Worm (Caenorhabditis elegans) whole organism, young adult: Measurements from ENCODE around the gene F58B3.4.

Experiments
- B0336.3 ChIP-seq: fragments of 200-800 bp; sonication (Bioruptor generic); IDR thresholded peaks from 2 replicates; pipeline ENCODE4 v1.3.6; 2022; ENCODE audit warnings: missing genetic modification characterization, missing compliant biosample characterization
- C06A6.2 ChIP-seq: fragments of 200-800 bp; sonication (Bioruptor generic); conservative IDR thresholded peaks from 2 replicates; pipeline ENCODE4 v1.3.6; 2022; ENCODE audit warnings: missing genetic modification characterization, missing compliant biosample characterization
- D2030.7 ChIP-seq: fragments of 200-800 bp; sonication (Bioruptor generic); IDR thresholded peaks from 2 replicates; pipeline ENCODE4 v1.3.6; 2022; ENCODE audit warnings: missing genetic modification reagents, missing genetic modification characterization, missing compliant biosample characterization
- F33H1.4 ChIP-seq: fragments of 200-800 bp; sonication (Bioruptor generic); IDR thresholded peaks from 2 replicates; pipeline ENCODE4 v1.3.6; 2022; ENCODE audit warnings: missing genetic modification reagents, missing genetic modification characterization, missing compliant biosample characterization
- F37B4.10 ChIP-seq: fragments of 200-800 bp; sonication (Bioruptor generic); IDR thresholded peaks from 2 replicates; pipeline ENCODE4 v1.3.6; 2022; ENCODE audit warnings: missing genetic modification characterization, missing compliant biosample characterization
- F57A8.1 ChIP-seq: fragments of 200-800 bp; sonication (Bioruptor generic); optimal IDR thresholded peaks from 2 replicates; lab custom pipeline; 2018; ENCODE audit warnings: mild to moderate bottlenecking, missing genetic modification characterization, moderate library complexity, missing compliant biosample characterization
- T26A5.8 ChIP-seq: sonication (generic microtip); optimal IDR thresholded peaks from 2 replicates; lab custom pipeline; 2016; ENCODE audit warnings: missing genetic modification characterization, missing compliant biosample characterization
- Y53F4B.3 ChIP-seq: fragments of 200-800 bp; sonication (Bioruptor generic); IDR thresholded peaks from 2 replicates; pipeline ENCODE4 v1.3.6; 2022; ENCODE audit warnings: missing genetic modification reagents, missing genetic modification characterization, missing compliant biosample characterization
- ZK185.1 ChIP-seq: sonication (generic microtip); optimal IDR thresholded peaks from 2 replicates; lab custom pipeline; 2016; ENCODE audit warnings: mild to moderate bottlenecking, missing genetic modification characterization, missing compliant biosample characterization; ENCODE audit not compliant: poor library complexity, severe bottlenecking
- akir-1 ChIP-seq: fragments of 200-800 bp; sonication (Bioruptor generic); optimal IDR thresholded peaks from 2 replicates; lab custom pipeline; 2018; ENCODE audit warnings: mild to moderate bottlenecking, missing genetic modification characterization, moderate library complexity, missing compliant biosample characterization
- aptf-2 ChIP-seq: fragments of 200-800 bp; sonication (Bioruptor generic); conservative IDR thresholded peaks from 2 replicates; pipeline ENCODE4 v1.3.6; 2022; ENCODE audit warnings: missing genetic modification reagents, missing genetic modification characterization, missing compliant biosample characterization
- athp-1 ChIP-seq: sonication (generic microtip); optimal IDR thresholded peaks from 2 replicates; lab custom pipeline; 2017; ENCODE audit warnings: mild to moderate bottlenecking, missing genetic modification characterization, missing compliant biosample characterization
- bed-1 ChIP-seq: fragments of 200-800 bp; sonication (Bioruptor generic); IDR thresholded peaks from 2 replicates; pipeline ENCODE4 v1.3.6; 2022; ENCODE audit warnings: missing genetic modification reagents, missing genetic modification characterization, missing compliant biosample characterization
- cebp-2 ChIP-seq: fragments of 200-800 bp; sonication (Bioruptor generic); IDR thresholded peaks from 2 replicates; pipeline ENCODE4 v1.3.6; 2022; ENCODE audit warnings: missing genetic modification characterization, missing compliant biosample characterization
- ceh-100 ChIP-seq: fragments of 200-800 bp; sonication (Bioruptor generic); IDR thresholded peaks from 2 replicates; pipeline ENCODE4 v1.3.6; 2022; ENCODE audit warnings: missing genetic modification reagents, missing genetic modification characterization, missing compliant biosample characterization
- ceh-58 ChIP-seq: fragments of 200-800 bp; sonication (Bioruptor generic); IDR thresholded peaks from 2 replicates; pipeline ENCODE4 v1.3.6; 2022; ENCODE audit warnings: missing genetic modification characterization, missing compliant biosample characterization
- ceh-79 ChIP-seq: sonication (generic microtip); optimal IDR thresholded peaks from 2 replicates; lab custom pipeline; 2017; ENCODE audit warnings: mild to moderate bottlenecking, missing genetic modification characterization, missing compliant biosample characterization
- ceh-91 ChIP-seq: fragments of 200-800 bp; sonication (Bioruptor generic); IDR thresholded peaks from 2 replicates; pipeline ENCODE4 v1.3.6; 2022; ENCODE audit warnings: missing genetic modification reagents, missing genetic modification characterization, missing compliant biosample characterization
- chd-7 ChIP-seq: sonication (generic microtip); optimal IDR thresholded peaks from 2 replicates; lab custom pipeline; 2016; ENCODE audit warnings: mild to moderate bottlenecking, missing genetic modification characterization, moderate library complexity, missing compliant biosample characterization
- die-1 ChIP-seq: sonication (generic microtip); optimal IDR thresholded peaks from 2 replicates; lab custom pipeline; 2016; ENCODE audit warnings: missing genotype, mild to moderate bottlenecking, missing genetic modification characterization, missing compliant biosample characterization
- dox-1 ChIP-seq: fragments of 200-800 bp; sonication (Bioruptor generic); IDR thresholded peaks from 2 replicates; pipeline ENCODE4 v1.3.6; 2022; ENCODE audit warnings: missing genetic modification reagents, missing genetic modification characterization, missing compliant biosample characterization
- dpl-1 ChIP-seq: fragments of 150-350 bp; optimal IDR thresholded peaks from 2 replicates; lab custom pipeline; 2014; ENCODE audit warnings: missing biosample characterization, missing genetic modification reagents, missing genetic modification characterization
- egl-18 ChIP-seq: fragments of 200-800 bp; sonication (Bioruptor generic); IDR thresholded peaks from 2 replicates; pipeline ENCODE4 v1.3.6; 2022; ENCODE audit warnings: missing genetic modification reagents, missing genetic modification characterization, missing compliant biosample characterization
- egl-44 ChIP-seq: fragments of 200-800 bp; sonication (Bioruptor generic); IDR thresholded peaks from 2 replicates; pipeline ENCODE4 v1.3.6; 2022; ENCODE audit warnings: missing genetic modification reagents, missing genetic modification characterization, missing compliant biosample characterization
- gei-17 ChIP-seq: fragments of 200-800 bp; sonication (Bioruptor generic); optimal IDR thresholded peaks from 2 replicates; lab custom pipeline; 2018; ENCODE audit warnings: mild to moderate bottlenecking, missing genetic modification characterization, missing compliant biosample characterization
- hlh-12 ChIP-seq: sonication (generic microtip); optimal IDR thresholded peaks from 2 replicates; lab custom pipeline; 2016; ENCODE audit warnings: missing genetic modification characterization, missing compliant biosample characterization
- hmg-20 ChIP-seq: fragments of 200-800 bp; sonication (Bioruptor generic); IDR thresholded peaks from 2 replicates; pipeline ENCODE4 v1.3.6; 2022; ENCODE audit warnings: missing genetic modification reagents, missing genetic modification characterization, missing compliant biosample characterization
- hrde-1 ChIP-seq: sonication (generic microtip); optimal IDR thresholded peaks from 2 replicates; lab custom pipeline; 2016; ENCODE audit warnings: missing genetic modification characterization, mild to moderate bottlenecking, missing compliant biosample characterization, moderate library complexity, missing genotype, missing genetic modification reagents, borderline replicate concordance
- hsf-1 ChIP-seq: fragments of 200-800 bp; sonication (Bioruptor generic); IDR thresholded peaks from 2 replicates; pipeline ENCODE4 v1.3.6; 2022; ENCODE audit warnings: missing genetic modification reagents, missing genetic modification characterization, missing compliant biosample characterization
- lin-26 ChIP-seq: fragments of 200-800 bp; sonication (Bioruptor generic); IDR thresholded peaks from 2 replicates; pipeline ENCODE4 v1.3.6; 2022; ENCODE audit warnings: missing genetic modification reagents, missing genetic modification characterization, missing compliant biosample characterization
- madf-3 ChIP-seq: fragments of 200-800 bp; sonication (Bioruptor generic); IDR thresholded peaks from 2 replicates; pipeline ENCODE4 v1.3.6; 2022; ENCODE audit warnings: missing genetic modification reagents, missing genetic modification characterization, missing compliant biosample characterization
- mel-28 ChIP-seq: sonication (generic microtip); optimal IDR thresholded peaks from 2 replicates; lab custom pipeline; 2016; ENCODE audit warnings: borderline replicate concordance, mild to moderate bottlenecking, missing genetic modification characterization, missing compliant biosample characterization
- mes-4 ChIP-seq: sonication (generic microtip); optimal IDR thresholded peaks from 2 replicates; lab custom pipeline; 2016; ENCODE audit warnings: missing genotype, missing genetic modification characterization, missing compliant biosample characterization
- nfya-1 ChIP-seq: sonication (generic microtip); optimal IDR thresholded peaks from 2 replicates; lab custom pipeline; 2017; ENCODE audit warnings: antibody characterized with exemption, missing compliant biosample characterization, missing genetic modification characterization, borderline replicate concordance; ENCODE audit not compliant: insufficient read depth
- nhr-27 ChIP-seq: fragments of 200-800 bp; sonication (Bioruptor generic); optimal IDR thresholded peaks from 2 replicates; lab custom pipeline; 2018; ENCODE audit warnings: mild to moderate bottlenecking, missing genetic modification characterization, moderate library complexity, missing compliant biosample characterization
- nhr-80 ChIP-seq: sonication (generic microtip); optimal IDR thresholded peaks from 2 replicates; lab custom pipeline; 2016; ENCODE audit warnings: missing genetic modification characterization, missing compliant biosample characterization
- nhr-90 ChIP-seq: sonication (generic microtip); optimal IDR thresholded peaks from 2 replicates; lab custom pipeline; 2016; ENCODE audit warnings: missing genotype, mild to moderate bottlenecking, missing genetic modification characterization, missing compliant biosample characterization
- repo-1 ChIP-seq: sonication (generic microtip); optimal IDR thresholded peaks from 2 replicates; lab custom pipeline; 2017; ENCODE audit warnings: mild to moderate bottlenecking, missing genetic modification characterization, missing compliant biosample characterization
- sdz-38 ChIP-seq: sonication (generic microtip); optimal IDR thresholded peaks from 2 replicates; lab custom pipeline; 2016; ENCODE audit warnings: missing genotype, missing genetic modification characterization, missing compliant biosample characterization
- snpc-4 ChIP-seq, 5 experiments: fragments of 150-350 bp in 1 of 5; sonication (generic microtip) in 4 of 5; optimal IDR thresholded peaks; 2 replicates each; lab custom pipeline; 2014 to 2018; ENCODE audit warnings: missing genetic modification characterization in 5 of 5, missing biosample characterization in 3 of 5, antibody characterized with exemption in 2 of 5, mild to moderate bottlenecking in 2 of 5, missing compliant biosample characterization in 2 of 5, missing genotype in 2 of 5, moderate library complexity in 2 of 5, missing genetic modification reagents in 1 of 5
- tbx-9 ChIP-seq: sonication (generic microtip); optimal IDR thresholded peaks from 2 replicates; lab custom pipeline; 2016; ENCODE audit warnings: borderline replicate concordance, missing genetic modification characterization, inconsistent platforms, missing compliant biosample characterization
- unc-130 ChIP-seq: sonication (generic microtip); optimal IDR thresholded peaks from 2 replicates; lab custom pipeline; 2016; ENCODE audit warnings: missing genetic modification reagents, missing genetic modification characterization, missing compliant biosample characterization
- xnd-1 ChIP-seq: sonication (generic microtip); optimal IDR thresholded peaks from 2 replicates; lab custom pipeline; 2016; ENCODE audit warnings: missing genotype, missing genetic modification reagents, missing genetic modification characterization, missing compliant biosample characterization
- zim-3 ChIP-seq: sonication (generic microtip); optimal IDR thresholded peaks from 2 replicates; lab custom pipeline; 2017; ENCODE audit warnings: mild to moderate bottlenecking, missing genetic modification characterization, moderate library complexity, missing compliant biosample characterization
- ztf-22 ChIP-seq: fragments of 200-800 bp; sonication (Bioruptor generic); optimal IDR thresholded peaks from 2 replicates; lab custom pipeline; 2018; ENCODE audit warnings: mild to moderate bottlenecking, missing genetic modification characterization, moderate library complexity, missing compliant biosample characterization
- ztf-3 ChIP-seq: fragments of 200-800 bp; sonication (Bioruptor generic); optimal IDR thresholded peaks from 2 replicates; lab custom pipeline; 2018; ENCODE audit warnings: mild to moderate bottlenecking, missing genetic modification characterization, missing compliant biosample characterization

F58B3.4 gene

ce11 chrIV:11593415-11594190 is 38.0 kb downstream of the F58B3.4 start, which contains the start of gene F40F11.3 (continued):
- TF ChIP-seq F33H1.4 (GFP tag; lab: Robert Waterston, UW) (peak; percentile 34; the same call in 1 of the 2 replicates), C06A6.2 (peak; percentile 78; the same call in 1 of the 2 replicates), ceh-79 (tag; lab: Kevin White, UChicago) (no peak), repo-1 (tag; lab: Kevin White, UChicago) (peak; percentile 87), ztf-3 (no peak), egl-44 (GFP tag; lab: Robert Waterston, UW) (peak; percentile 64; the same call in 1 of the 2 replicates), gei-17 (GFP tag; lab: Kevin White, UChicago) (no peak), lin-26 (GFP tag; lab: Robert Waterston, UW) (peak; percentile 66; the same call in 1 of the 2 replicates), hrde-1 (tag; lab: Kevin White, UChicago) (no peak), ceh-100 (GFP tag; lab: Robert Waterston, UW) (no peak; the same call in none of the 2 replicates), hsf-1 (GFP tag; lab: Robert Waterston, UW) (no peak), mes-4 (tag; lab: Kevin White, UChicago) (no peak), bed-1 (GFP tag; lab: Robert Waterston, UW) (no peak), snpc-4 (GFP tag; optimal IDR thresholded peaks at IDR 0.05; lab: Kevin White, UChicago) (no peak), snpc-4 (tag; optimal IDR thresholded peaks at IDR 0.05; lab: Kevin White, UChicago) (peak in 3 of 4 experiments; percentile 20 to 44 (median 26)), akir-1 (peak; percentile 38), zim-3 (tag; lab: Kevin White, UChicago) (no peak), aptf-2 (no peak), F57A8.1 (GFP tag; lab: Kevin White, UChicago) (peak; percentile 25), egl-18 (0 out of 2 replicates have a peak, but pooled peaks have one; percentile 40), hmg-20 (GFP tag; lab: Robert Waterston, UW) (peak; percentile 37; the same call in 1 of the 2 replicates), D2030.7 (GFP tag; lab: Robert Waterston, UW) (no peak), ceh-91 (GFP tag; lab: Robert Waterston, UW) (peak; percentile 10; the same call in 1 of the 2 replicates), tbx-9 (no peak), chd-7 (tag; lab: Kevin White, UChicago) (peak; percentile 14), F37B4.10 (GFP tag; lab: Robert Waterston, UW) (no peak), mel-28 (no peak), dpl-1 (GFP tag; lab: Kevin White, UChicago) (peak; percentile 32), hlh-12 (tag; lab: Kevin White, UChicago) (no peak), cebp-2 (GFP tag; lab: Robert Waterston, UW) (0 out of 2 replicates have a peak, but pooled peaks have one; percentile 47), T26A5.8 (tag; lab: Kevin White, UChicago) (no peak), nhr-90 (tag; lab: Kevin White, UChicago) (peak; percentile 13), ZK185.1 (tag; lab: Kevin White, UChicago) (peak; percentile 79), sdz-38 (tag; lab: Kevin White, UChicago) (no peak), ztf-22 (GFP tag; lab: Kevin White, UChicago) (peak; percentile 34), Y53F4B.3 (GFP tag; lab: Robert Waterston, UW) (no peak), athp-1 (tag; lab: Kevin White, UChicago) (peak; percentile 26), madf-3 (GFP tag; lab: Robert Waterston, UW) (0 out of 2 replicates have a peak, but pooled peaks have one; percentile 48), B0336.3 (GFP tag; lab: Robert Waterston, UW) (peak; percentile 26), nhr-80 (tag; lab: Kevin White, UChicago) (peak; percentile 41), nhr-27 (tag; lab: Kevin White, UChicago) (no peak), unc-130 (GFP tag; lab: Kevin White, UChicago) (no peak), ceh-58 (GFP tag; lab: Robert Waterston, UW) (no peak; the same call in 1 of the 2 replicates), dox-1 (GFP tag; lab: Robert Waterston, UW) (peak; percentile 68), nfya-1 (no peak), xnd-1 (tag; lab: Kevin White, UChicago) (no peak), die-1 (tag; lab: Kevin White, UChicago) (peak; percentile 54)
